Worm (Caenorhabditis elegans): ENCODE results near the gene arf-1.

DNA sequence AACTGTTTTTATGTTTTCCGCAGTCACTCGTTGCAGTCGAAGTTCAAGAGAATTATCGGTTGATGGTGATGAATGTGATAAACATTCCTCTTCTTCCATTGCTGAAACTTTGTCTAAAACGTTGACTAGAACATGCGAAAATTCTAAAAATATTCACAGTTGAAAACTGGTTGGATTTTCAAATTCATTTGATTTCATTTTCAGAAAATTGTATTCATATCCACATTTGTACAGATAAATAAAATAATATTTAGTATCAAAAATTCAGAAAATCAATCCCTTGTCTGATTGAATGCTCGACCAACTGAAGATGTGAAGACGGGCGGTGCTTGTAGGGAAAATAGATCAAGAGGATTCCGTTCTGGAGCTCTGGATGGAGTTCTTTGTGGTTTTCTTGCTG, 36.9 kb upstream of the arf-1 start, which contains the start of gene F54E7.9:
- TF ChIP-seq hlh-30 (tag; optimal IDR thresholded peaks at IDR 0.05; ENCODE audit: insufficient read depth) (no peak), ama-1 (optimal IDR thresholded peaks at IDR 0.05) (no peak)

All from whole organism, L4 larva.